Fruit fly (Drosophila melanogaster) whole organism, prepupa: ENCODE measurements around the gene CG42590.

Source experiments
- CG10631 ChIP-seq: fragments of 200-800 bp; sonication (Bioruptor generic); optimal IDR thresholded peaks from 2 replicates; lab custom pipeline; 2016; ENCODE audit warnings: missing biosample characterization, missing genetic modification characterization
- CG11294 ChIP-seq: fragments of 200-800 bp; sonication (Bioruptor generic); IDR thresholded peaks from 2 replicates; pipeline ENCODE4 v1.3.6; 2022; ENCODE audit warnings: missing biosample characterization, missing genetic modification characterization
- CG11762 ChIP-seq: fragments of 200-800 bp; sonication (Bioruptor generic); optimal IDR thresholded peaks from 3 replicates; lab custom pipeline; 2016; ENCODE audit warnings: missing biosample characterization, missing genetic modification characterization; ENCODE audit not compliant: insufficient read depth
- CG11902 ChIP-seq: fragments of 200-800 bp; sonication (Bioruptor generic); optimal IDR thresholded peaks from 3 replicates; lab custom pipeline; 2016; ENCODE audit warnings: missing biosample characterization, missing genetic modification characterization
- CG15336 ChIP-seq: fragments of 200-800 bp; sonication (Bioruptor generic); IDR thresholded peaks from 2 replicates; pipeline ENCODE4 v1.3.6; 2022; ENCODE audit warnings: missing biosample characterization, missing genetic modification characterization
- CG3032 ChIP-seq: fragments of 200-800 bp; optimal IDR thresholded peaks from 2 replicates; lab custom pipeline; 2019; ENCODE audit warnings: missing biosample characterization, mild to moderate bottlenecking, missing genetic modification characterization, moderate library complexity
- CG3919 ChIP-seq: fragments of 200-800 bp; sonication (Bioruptor generic); optimal IDR thresholded peaks from 3 replicates; lab custom pipeline; 2016; ENCODE audit warnings: missing biosample characterization, missing genetic modification characterization
- CG4318 ChIP-seq: fragments of 200-800 bp; sonication (Bioruptor generic); optimal IDR thresholded peaks from 3 replicates; lab custom pipeline; 2017; ENCODE audit warnings: missing biosample characterization, mild to moderate bottlenecking, missing genetic modification characterization
- CG6163 ChIP-seq: fragments of 200-800 bp; sonication (Bioruptor generic); IDR thresholded peaks from 3 replicates; pipeline ENCODE4 v1.3.6; 2022; ENCODE audit warnings: missing biosample characterization, missing genetic modification characterization
- CG6276 ChIP-seq: fragments of 200-800 bp; sonication (Bioruptor generic); optimal IDR thresholded peaks from 2 replicates; lab custom pipeline; 2017; ENCODE audit warnings: missing biosample characterization, mild to moderate bottlenecking, missing genetic modification characterization
- CG6792 ChIP-seq: fragments of 200-800 bp; sonication (Bioruptor generic); optimal IDR thresholded peaks from 3 replicates; lab custom pipeline; 2016; ENCODE audit warnings: missing biosample characterization, missing genetic modification characterization
- CG6808 ChIP-seq: fragments of 200-800 bp; sonication (Bioruptor generic); optimal IDR thresholded peaks from 3 replicates; lab custom pipeline; 2017; ENCODE audit warnings: missing biosample characterization, missing genetic modification characterization, mild to moderate bottlenecking, moderate library complexity, missing genetic modification reagents
- CG6854 ChIP-seq: fragments of 200-800 bp; sonication (Bioruptor generic); optimal IDR thresholded peaks from 2 replicates; lab custom pipeline; 2017; ENCODE audit warnings: missing biosample characterization, mild to moderate bottlenecking, missing genetic modification characterization
- CG7368 ChIP-seq: fragments of 200-800 bp; sonication (Bioruptor generic); optimal IDR thresholded peaks from 3 replicates; lab custom pipeline; 2016; ENCODE audit warnings: missing biosample characterization, missing genetic modification characterization
- CG8119 ChIP-seq: fragments of 200-800 bp; sonication (Bioruptor generic); IDR thresholded peaks from 3 replicates; pipeline ENCODE4 v1.3.6; 2022; ENCODE audit warnings: missing biosample characterization, missing genetic modification characterization
- CG8319 ChIP-seq: fragments of 200-800 bp; sonication (Bioruptor generic); optimal IDR thresholded peaks from 3 replicates; lab custom pipeline; 2016; ENCODE audit warnings: missing biosample characterization, missing genetic modification characterization
- CG9139 ChIP-seq: fragments of 200-800 bp; sonication (Bioruptor generic); optimal IDR thresholded peaks from 3 replicates; lab custom pipeline; 2017; ENCODE audit warnings: missing biosample characterization, mild to moderate bottlenecking, missing genetic modification characterization
- Eip75B ChIP-seq: fragments of 200-800 bp; sonication (Bioruptor generic); optimal IDR thresholded peaks from 3 replicates; lab custom pipeline; 2016; ENCODE audit warnings: missing biosample characterization, missing genetic modification characterization
- Eip78C ChIP-seq: fragments of 200-800 bp; sonication (Bioruptor generic); peaks from one replicate; lab custom pipeline; 2016; ENCODE audit warnings: missing biosample characterization, missing genetic modification characterization
- Eip93F ChIP-seq: fragments of 200-800 bp; sonication (Bioruptor generic); optimal IDR thresholded peaks from 2 replicates; lab custom pipeline; 2016; ENCODE audit warnings: missing biosample characterization, mild to moderate bottlenecking, missing genetic modification characterization
- Ets21C ChIP-seq: fragments of 200-800 bp; sonication (Bioruptor generic); optimal IDR thresholded peaks from 3 replicates; lab custom pipeline; 2016; ENCODE audit warnings: missing biosample characterization, missing genetic modification characterization
- Ets96B ChIP-seq: fragments of 200-800 bp; optimal IDR thresholded peaks from 2 replicates; lab custom pipeline; 2019; ENCODE audit warnings: missing biosample characterization, mild to moderate bottlenecking, missing genetic modification characterization, moderate library complexity
- Gug ChIP-seq: fragments of 200-800 bp; sonication (Bioruptor generic); IDR thresholded peaks from 2 replicates; pipeline ENCODE4 v1.3.6; 2022; ENCODE audit warnings: missing biosample characterization, missing genetic modification characterization
- Hr38 ChIP-seq: sonication (Bioruptor generic); optimal IDR thresholded peaks from 2 replicates; lab custom pipeline; 2016; ENCODE audit warnings: missing biosample characterization, missing genetic modification characterization
- Hr39 ChIP-seq: fragments of 200-800 bp; sonication (Bioruptor generic); optimal IDR thresholded peaks from 2 replicates; lab custom pipeline; 2016; ENCODE audit warnings: missing biosample characterization, missing genetic modification characterization
- Hr4 ChIP-seq: fragments of 200-800 bp; sonication (Bioruptor generic); optimal IDR thresholded peaks from 3 replicates; lab custom pipeline; 2016; ENCODE audit warnings: missing biosample characterization, missing genetic modification characterization
- Lpt ChIP-seq: fragments of 200-800 bp; sonication (Bioruptor generic); optimal IDR thresholded peaks from 3 replicates; lab custom pipeline; 2016; ENCODE audit warnings: missing biosample characterization, missing genetic modification characterization
- Met ChIP-seq: fragments of 200-800 bp; sonication (Bioruptor generic); optimal IDR thresholded peaks from 3 replicates; lab custom pipeline; 2016; ENCODE audit warnings: missing biosample characterization, missing genetic modification characterization
- Smox ChIP-seq: fragments of 200-800 bp; sonication (Bioruptor generic); optimal IDR thresholded peaks from 3 replicates; lab custom pipeline; 2016; ENCODE audit warnings: missing biosample characterization, missing genetic modification characterization
- Sox102F ChIP-seq: fragments of 200-800 bp; sonication (Bioruptor generic); optimal IDR thresholded peaks from 2 replicates; lab custom pipeline; 2016; ENCODE audit warnings: missing biosample characterization, mild to moderate bottlenecking, missing genetic modification characterization
- Sox14 ChIP-seq: fragments of 200-800 bp; sonication (Bioruptor generic); optimal IDR thresholded peaks from 3 replicates; lab custom pipeline; 2016; ENCODE audit warnings: missing biosample characterization, missing genetic modification characterization
- achi ChIP-seq: fragments of 200-800 bp; sonication (Bioruptor generic); optimal IDR thresholded peaks from 3 replicates; lab custom pipeline; 2016; ENCODE audit warnings: missing biosample characterization, missing genetic modification characterization
- acj6 ChIP-seq: fragments of 200-800 bp; sonication (Bioruptor generic); optimal IDR thresholded peaks from 3 replicates; lab custom pipeline; 2016; ENCODE audit warnings: missing biosample characterization, missing genetic modification characterization
- cyc ChIP-seq: fragments of 200-800 bp; sonication (Bioruptor generic); optimal IDR thresholded peaks from 3 replicates; lab custom pipeline; 2016; ENCODE audit warnings: missing biosample characterization, missing genetic modification characterization
- dac ChIP-seq: fragments of 200-800 bp; sonication (Bioruptor generic); optimal IDR thresholded peaks from 2 replicates; lab custom pipeline; 2017; ENCODE audit warnings: missing biosample characterization, mild to moderate bottlenecking, missing genetic modification characterization
- dsx ChIP-seq: fragments of 200-800 bp; optimal IDR thresholded peaks from 3 replicates; lab custom pipeline; 2019; ENCODE audit warnings: missing biosample characterization, mild to moderate bottlenecking, missing genetic modification characterization, moderate library complexity; ENCODE audit not compliant: poor library complexity, severe bottlenecking
- eg ChIP-seq: fragments of 200-800 bp; sonication (Bioruptor generic); IDR thresholded peaks from 3 replicates; pipeline ENCODE4 v1.3.6; 2022; ENCODE audit warnings: missing biosample characterization, missing genetic modification characterization
- esn ChIP-seq: fragments of 200-800 bp; sonication (Bioruptor generic); optimal IDR thresholded peaks from 2 replicates; lab custom pipeline; 2016; ENCODE audit warnings: missing biosample characterization, mild to moderate bottlenecking, missing genetic modification characterization, moderate library complexity
- fd85E ChIP-seq: fragments of 200-800 bp; sonication (Bioruptor generic); optimal IDR thresholded peaks from 3 replicates; lab custom pipeline; 2016; ENCODE audit warnings: missing biosample characterization, missing genetic modification characterization
- lz ChIP-seq: fragments of 200-800 bp; sonication (Bioruptor generic); optimal IDR thresholded peaks from 3 replicates; lab custom pipeline; 2016; ENCODE audit warnings: missing biosample characterization, missing genetic modification characterization
- net ChIP-seq: fragments of 200-800 bp; sonication (Bioruptor generic); optimal IDR thresholded peaks from 3 replicates; lab custom pipeline; 2016; ENCODE audit warnings: missing biosample characterization, missing genetic modification characterization
- pdm3 ChIP-seq: fragments of 200-800 bp; sonication (Bioruptor generic); optimal IDR thresholded peaks from 3 replicates; lab custom pipeline; 2016; ENCODE audit warnings: missing biosample characterization, missing genetic modification characterization
- spab ChIP-seq: fragments of 200-800 bp; sonication (Bioruptor generic); optimal IDR thresholded peaks from 2 replicates; lab custom pipeline; 2017; ENCODE audit warnings: missing biosample characterization, mild to moderate bottlenecking, missing genetic modification characterization, missing genetic modification reagents
- ss ChIP-seq, 2 experiments: fragments of 200-800 bp; sonication (Bioruptor generic); optimal IDR thresholded peaks; 2 replicates in 1 of 2; 3 replicates in 1 of 2; lab custom pipeline; 2017 to 2018; ENCODE audit warnings: mild to moderate bottlenecking in 2 of 2, missing biosample characterization in 2 of 2, missing genetic modification characterization in 2 of 2, moderate library complexity in 1 of 2
- topi ChIP-seq: fragments of 200-800 bp; sonication (Bioruptor generic); optimal IDR thresholded peaks from 3 replicates; lab custom pipeline; 2016; ENCODE audit warnings: missing biosample characterization, missing genetic modification characterization
- vri ChIP-seq: fragments of 200-800 bp; sonication (Bioruptor generic); optimal IDR thresholded peaks from 3 replicates; lab custom pipeline; 2016; ENCODE audit warnings: missing biosample characterization, mild to moderate bottlenecking, missing genetic modification characterization

Gene CG42590

DNA sequence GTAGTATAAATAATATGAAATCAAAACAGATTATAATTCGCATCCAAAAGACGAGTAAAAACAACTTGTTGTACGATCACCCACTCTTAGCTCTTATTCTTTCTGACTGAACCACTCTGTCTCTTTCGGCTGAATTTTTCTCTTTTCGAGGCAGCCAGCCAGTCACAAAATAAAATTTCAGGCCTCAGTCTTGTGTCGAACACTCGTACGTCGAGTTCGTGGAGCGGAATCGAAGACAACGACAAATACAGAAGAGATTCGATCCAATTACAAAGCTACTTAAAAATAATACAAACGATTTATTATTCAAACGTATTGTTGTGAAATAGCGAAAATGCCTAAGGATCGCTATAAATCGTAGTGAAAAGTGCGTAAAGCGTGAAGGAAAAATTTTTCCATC is 8.1 kb upstream of the CG42590 start:
- TF ChIP-seq Ets96B (tag; lab: Kevin White, UChicago) (peak; percentile 9), lz (GFP tag; lab: Kevin White, UChicago) (no peak), eg (peak; percentile 41; the same call in 1 of the 3 replicates), esn (GFP tag; lab: Kevin White, UChicago) (peak; percentile 17), CG6163 (no peak), fd85E (no peak), dac (GFP tag; lab: Kevin White, UChicago) (no peak), CG3919 (GFP tag; lab: Kevin White, UChicago) (peak; percentile 19), Eip78C (GFP tag; lab: Kevin White, UChicago) (peak; percentile 82), CG3032 (tag; lab: Kevin White, UChicago) (no peak), Eip75B (GFP tag; lab: Kevin White, UChicago) (peak; percentile 30), vri (GFP tag; lab: Kevin White, UChicago) (peak; percentile 57), Met (GFP tag; lab: Kevin White, UChicago) (no peak), CG6792 (GFP tag; lab: Kevin White, UChicago) (no peak), Gug (GFP tag; lab: Robert Waterston, UW) (no peak), achi (GFP tag; lab: Kevin White, UChicago) (no peak), CG10631 (GFP tag; lab: Kevin White, UChicago) (no peak), Eip93F (GFP tag; lab: Kevin White, UChicago) (peak; percentile 6), Sox102F (GFP tag; lab: Kevin White, UChicago) (peak; percentile 32), Sox14 (GFP tag; lab: Kevin White, UChicago) (peak; percentile 15), CG6854 (peak; percentile 42), acj6 (GFP tag; lab: Kevin White, UChicago) (no peak), dsx (GFP tag; lab: Kevin White, UChicago) (peak; percentile 9), CG11762 (GFP tag; lab: Kevin White, UChicago) (no peak), CG15336 (GFP tag; lab: Robert Waterston, UW) (peak; percentile 67; the same call in 1 of the 2 replicates), CG8119 (GFP tag; lab: Robert Waterston, UW) (peak; percentile 30; the same call in 1 of the 3 replicates), ss (GFP tag; optimal IDR thresholded peaks at IDR 0.05; lab: Kevin White, UChicago) (peak; percentile 16 to 17), Lpt (GFP tag; lab: Kevin White, UChicago) (no peak), CG6808 (GFP tag; lab: Kevin White, UChicago) (no peak), CG6276 (peak; percentile 9), pdm3 (peak; percentile 20), topi (GFP tag; lab: Kevin White, UChicago) (peak; percentile 10), Ets21C (GFP tag; lab: Kevin White, UChicago) (no peak), Hr38 (GFP tag; lab: Kevin White, UChicago) (no peak), CG9139 (GFP tag; lab: Kevin White, UChicago) (peak; percentile 3), CG4318 (GFP tag; lab: Kevin White, UChicago) (no peak), net (no peak), CG7368 (GFP tag; lab: Kevin White, UChicago) (no peak)

dm6 chr3L:8076160-8076559 is 7.1 kb upstream of the CG42590 start:
- TF ChIP-seq Hr39 (GFP tag; lab: Kevin White, UChicago): peak; percentile 8
- no peak; the same call in 2 of the 3 replicates for TF ChIP-seq CG8119 (GFP tag; lab: Robert Waterston, UW)
- peak; percentile 37 for TF ChIP-seq dsx (GFP tag; lab: Kevin White, UChicago)
- no peak for TF ChIP-seq Met (GFP tag; lab: Kevin White, UChicago)
- TF ChIP-seq CG8319 (GFP tag; lab: Kevin White, UChicago): no peak
- TF ChIP-seq CG11294 (GFP tag; lab: Robert Waterston, UW): no peak
- TF ChIP-seq Eip78C (GFP tag; lab: Kevin White, UChicago): peak; percentile 89
- TF ChIP-seq CG11902 (GFP tag; lab: Kevin White, UChicago): peak; percentile 1
- TF ChIP-seq CG6792 (GFP tag; lab: Kevin White, UChicago): peak; percentile 28
- peak; percentile 10 for TF ChIP-seq CG7368 (GFP tag; lab: Kevin White, UChicago)
- TF ChIP-seq CG3919 (GFP tag; lab: Kevin White, UChicago): peak; percentile 46
- TF ChIP-seq fd85E: no peak
- TF ChIP-seq Hr38 (GFP tag; lab: Kevin White, UChicago): no peak
- TF ChIP-seq dac (GFP tag; lab: Kevin White, UChicago): no peak
- no peak for TF ChIP-seq vri (GFP tag; lab: Kevin White, UChicago)
- peak; percentile 39 for TF ChIP-seq esn (GFP tag; lab: Kevin White, UChicago)
- TF ChIP-seq Ets96B (tag; lab: Kevin White, UChicago): peak; percentile 4
- TF ChIP-seq Lpt (GFP tag; lab: Kevin White, UChicago): no peak
- peak; percentile 0 for TF ChIP-seq spab (GFP tag; lab: Kevin White, UChicago)
- peak; percentile 61 for TF ChIP-seq Eip75B (GFP tag; lab: Kevin White, UChicago)
- peak in 1 of 2 experiments; percentile 31 for TF ChIP-seq ss (GFP tag; optimal IDR thresholded peaks at IDR 0.05; lab: Kevin White, UChicago)
- peak; percentile 20 for TF ChIP-seq Hr4
- TF ChIP-seq CG10631 (GFP tag; lab: Kevin White, UChicago): peak; percentile 17
- TF ChIP-seq achi (GFP tag; lab: Kevin White, UChicago): peak; percentile 9
- TF ChIP-seq Ets21C (GFP tag; lab: Kevin White, UChicago): no peak
- TF ChIP-seq CG11762 (GFP tag; lab: Kevin White, UChicago): peak; percentile 21
- no peak for TF ChIP-seq Smox (GFP tag; lab: Kevin White, UChicago)
- TF ChIP-seq Sox14 (GFP tag; lab: Kevin White, UChicago): no peak
- TF ChIP-seq CG6808 (GFP tag; lab: Kevin White, UChicago): peak; percentile 28
- 0 out of 2 replicates have a peak, but pooled peaks have one; percentile 6 for TF ChIP-seq CG15336 (GFP tag; lab: Robert Waterston, UW)
- peak; percentile 12 for TF ChIP-seq cyc
